Worm (Caenorhabditis elegans) whole organism, L3 larva: ENCODE data around the gene gei-8.

Source experiments
- ZK546.5 ChIP-seq: sonication (generic microtip); optimal IDR thresholded peaks from 2 replicates; lab custom pipeline; 2017; ENCODE audit warnings: missing biosample characterization, missing genetic modification characterization
- ceh-16 ChIP-seq: sonication (generic microtip); optimal IDR thresholded peaks from 2 replicates; lab custom pipeline; 2017; ENCODE audit warnings: missing biosample characterization, missing genetic modification characterization
- ceh-82 ChIP-seq: fragments of 150-350 bp; optimal IDR thresholded peaks from 2 replicates; lab custom pipeline; 2014; ENCODE audit warnings: missing biosample characterization, missing genetic modification characterization
- ceh-9 ChIP-seq: sonication (generic microtip); optimal IDR thresholded peaks from 2 replicates; lab custom pipeline; 2018; ENCODE audit warnings: missing biosample characterization, missing genetic modification characterization
- daf-12 ChIP-seq: fragments of 150-350 bp; optimal IDR thresholded peaks from 2 replicates; lab custom pipeline; 2014; ENCODE audit warnings: missing biosample characterization, missing genetic modification reagents, missing genetic modification characterization
- egl-27 ChIP-seq: sonication (generic microtip); optimal IDR thresholded peaks from 4 replicates; lab custom pipeline; 2017; ENCODE audit warnings: missing biosample characterization, missing genetic modification reagents, missing genetic modification characterization
- egl-5 ChIP-seq: fragments of 150-350 bp; optimal IDR thresholded peaks from 2 replicates; lab custom pipeline; 2017; ENCODE audit warnings: missing biosample characterization, missing genetic modification reagents, missing genetic modification characterization, inconsistent platforms
- elt-1 ChIP-seq: fragments of 150-350 bp; optimal IDR thresholded peaks from 2 replicates; lab custom pipeline; 2014; ENCODE audit warnings: missing biosample characterization, missing genetic modification characterization
- elt-2 ChIP-seq: sonication (generic microtip); optimal IDR thresholded peaks from 2 replicates; lab custom pipeline; 2016; ENCODE audit warnings: missing genetic modification reagents, mild to moderate bottlenecking, missing genetic modification characterization, missing compliant biosample characterization
- eor-1 ChIP-seq, 2 experiments: fragments of 150-350 bp; optimal IDR thresholded peaks; 2 replicates each; lab custom pipeline; 2014 to 2018; ENCODE audit warnings: missing biosample characterization in 2 of 2, missing genetic modification characterization in 2 of 2
- fos-1 ChIP-seq: fragments of 150-350 bp; optimal IDR thresholded peaks from 2 replicates; lab custom pipeline; 2014; ENCODE audit warnings: missing biosample characterization, missing genetic modification characterization
- hmg-11 ChIP-seq: sonication (generic microtip); optimal IDR thresholded peaks from 2 replicates; lab custom pipeline; 2016; ENCODE audit warnings: missing genetic modification characterization, missing compliant biosample characterization
- jun-1 ChIP-seq: fragments of 150-350 bp; optimal IDR thresholded peaks from 2 replicates; lab custom pipeline; 2014; ENCODE audit warnings: missing biosample characterization, missing genetic modification reagents, missing genetic modification characterization
- lin-39 ChIP-seq: fragments of 150-350 bp; optimal IDR thresholded peaks from 2 replicates; lab custom pipeline; 2018; ENCODE audit warnings: missing biosample characterization, missing genetic modification reagents, missing genetic modification characterization
- lsy-12 ChIP-seq: sonication (generic microtip); optimal IDR thresholded peaks from 2 replicates; lab custom pipeline; 2016; ENCODE audit warnings: mild to moderate bottlenecking, missing genetic modification characterization, missing compliant biosample characterization
- mml-1 ChIP-seq: fragments of 150-350 bp; sonication (generic microtip); optimal IDR thresholded peaks from 3 replicates; lab custom pipeline; 2014; ENCODE audit warnings: missing biosample characterization, missing genetic modification characterization
- nfya-1 ChIP-seq: sonication (generic microtip); optimal IDR thresholded peaks from 2 replicates; lab custom pipeline; 2017; ENCODE audit warnings: missing genetic modification characterization, mild to moderate bottlenecking, missing compliant biosample characterization, antibody characterized with exemption, moderate library complexity; ENCODE audit not compliant: insufficient read depth
- nhr-12 ChIP-seq: fragments of 150-350 bp; optimal IDR thresholded peaks from 2 replicates; lab custom pipeline; 2014; ENCODE audit warnings: missing biosample characterization, missing genetic modification characterization
- nhr-23 ChIP-seq: fragments of 150-350 bp; optimal IDR thresholded peaks from 2 replicates; lab custom pipeline; 2014; ENCODE audit warnings: missing biosample characterization, missing genetic modification reagents, missing genetic modification characterization
- nhr-25 ChIP-seq: sonication (generic microtip); optimal IDR thresholded peaks from 2 replicates; lab custom pipeline; 2017; ENCODE audit warnings: missing biosample characterization, missing genetic modification characterization
- nhr-28 ChIP-seq: fragments of 150-350 bp; optimal IDR thresholded peaks from 2 replicates; lab custom pipeline; 2014; ENCODE audit warnings: missing biosample characterization, missing genetic modification characterization
- nhr-43 ChIP-seq: sonication (generic microtip); optimal IDR thresholded peaks from 2 replicates; lab custom pipeline; 2016; ENCODE audit warnings: mild to moderate bottlenecking, missing genetic modification characterization, missing compliant biosample characterization; ENCODE audit not compliant: poor library complexity, severe bottlenecking
- nhr-76 ChIP-seq: fragments of 150-350 bp; sonication (generic microtip); optimal IDR thresholded peaks from 5 replicates; lab custom pipeline; 2014; ENCODE audit warnings: missing biosample characterization, missing genetic modification characterization
- nhr-77 ChIP-seq: fragments of 150-350 bp; optimal IDR thresholded peaks from 2 replicates; lab custom pipeline; 2014; ENCODE audit warnings: missing biosample characterization, missing genetic modification characterization
- pha-4 ChIP-seq: fragments of 150-350 bp; optimal IDR thresholded peaks from 2 replicates; lab custom pipeline; 2014; ENCODE audit warnings: missing biosample characterization, missing genetic modification reagents, missing genetic modification characterization
- pqm-1 ChIP-seq: fragments of 150-350 bp; optimal IDR thresholded peaks from 2 replicates; lab custom pipeline; 2017; ENCODE audit warnings: missing biosample characterization, missing genetic modification characterization, inconsistent platforms
- sea-2 ChIP-seq: fragments of 150-350 bp; sonication (generic microtip); optimal IDR thresholded peaks from 4 replicates; lab custom pipeline; 2014; ENCODE audit warnings: missing biosample characterization, missing genetic modification reagents, missing genetic modification characterization
- skn-1 ChIP-seq: fragments of 150-350 bp; optimal IDR thresholded peaks from 2 replicates; lab custom pipeline; 2014; ENCODE audit warnings: missing biosample characterization, missing genetic modification characterization
- snpc-4 ChIP-seq: fragments of 150-350 bp; optimal IDR thresholded peaks from 2 replicates; lab custom pipeline; 2014; ENCODE audit warnings: missing biosample characterization, missing genetic modification characterization
- tbx-2 ChIP-seq: sonication (generic microtip); optimal IDR thresholded peaks from 2 replicates; lab custom pipeline; 2016; ENCODE audit warnings: mild to moderate bottlenecking, missing genetic modification characterization, missing compliant biosample characterization
- unc-62 ChIP-seq: fragments of 150-350 bp; sonication (generic microtip); optimal IDR thresholded peaks from 4 replicates; lab custom pipeline; 2014; ENCODE audit warnings: missing biosample characterization, missing genetic modification reagents, missing genetic modification characterization
- zag-1 ChIP-seq: fragments of 150-350 bp; optimal IDR thresholded peaks from 2 replicates; lab custom pipeline; 2014; ENCODE audit warnings: missing biosample characterization, missing genetic modification characterization

gei-8 gene

ce11 chrIII:8163788-8164423 lies 42.9 kb upstream of the gei-8 start, which contains the start of gene prp-8 (continued):
- no peak for TF ChIP-seq ceh-16 (tag; lab: Kevin White, UChicago)
- TF ChIP-seq mml-1 (tag; lab: Kevin White, UChicago) = no peak
- TF ChIP-seq sea-2 (GFP tag; lab: Kevin White, UChicago) = no peak
- peak; percentile 94 for TF ChIP-seq nhr-25
- TF ChIP-seq nhr-23 = peak; percentile 91

- TF ChIP-seq nhr-76 (no peak), eor-1 (tag; optimal IDR thresholded peaks at IDR 0.05; lab: Kevin White, UChicago) (no peak), nhr-28 (tag; lab: Kevin White, UChicago) (no peak), ceh-82 (tag; lab: Kevin White, UChicago) (no peak), nhr-12 (tag; lab: Kevin White, UChicago) (no peak), sea-2 (GFP tag; lab: Kevin White, UChicago) (no peak), elt-1 (tag; lab: Kevin White, UChicago) (no peak), nhr-77 (tag; lab: Kevin White, UChicago) (no peak), snpc-4 (tag; lab: Kevin White, UChicago) (no peak), egl-27 (tag; lab: Kevin White, UChicago) (no peak), unc-62 (GFP tag; lab: Kevin White, UChicago) (no peak), pha-4 (tag; lab: Kevin White, UChicago) (no peak), jun-1 (tag; lab: Kevin White, UChicago) (no peak), daf-12 (tag; lab: Kevin White, UChicago) (no peak), skn-1 (no peak), lsy-12 (tag; lab: Kevin White, UChicago) (no peak), lin-39 (no peak), pqm-1 (tag; lab: Kevin White, UChicago) (no peak)
Observed at ce11 chrIII:8163283-8163682, 42.3 kb upstream of the gei-8 start, which contains the start of gene bath-42. bath-42 (minus strand) TSS chrIII:8163383.

- TF ChIP-seq nhr-25 (peak; percentile 13), tbx-2 (tag; lab: Kevin White, UChicago) (no peak)
- TF ChIP-seq, all 47 proteins: peak for 1
Observed at ce11 chrIII:8161238-8161637, 40.2 kb upstream of the gei-8 start, which contains the start of gene inpp-5K. inpp-5K (minus strand) TSS chrIII:8161338.

- TF ChIP-seq nhr-43 (tag; lab: Kevin White, UChicago) = no peak
- peak; percentile 9 for TF ChIP-seq hmg-11
- TF ChIP-seq nfya-1 = peak; percentile 43
- no peak for TF ChIP-seq zag-1 (tag; lab: Kevin White, UChicago)
- no peak for TF ChIP-seq pqm-1 (tag; lab: Kevin White, UChicago)
- peak; percentile 62 for TF ChIP-seq pha-4 (tag; lab: Kevin White, UChicago)
- TF ChIP-seq elt-2 = peak; percentile 15
- TF ChIP-seq, all 47 proteins: peak for 4
Observed at ce11 chrIII:8158140-8158786, 37.2 kb upstream of the gei-8 start, which contains the start of gene atg-13. atg-13 (minus strand) TSS chrIII:8158190.

ce11 chrIII:8155166-8155565 lies 34.1 kb upstream of the gei-8 start, which contains the start of gene D2007.1:
D2007.1 (plus strand) TSS chrIII:8155466.
- TF ChIP-seq nhr-28 (tag; lab: Kevin White, UChicago) (no peak), egl-5 (tag; lab: Kevin White, UChicago) (no peak), ceh-9 (tag; lab: Kevin White, UChicago) (no peak), unc-62 (GFP tag; lab: Kevin White, UChicago) (no peak), nhr-76 (no peak), zag-1 (tag; lab: Kevin White, UChicago) (no peak), hmg-11 (no peak), ZK546.5 (tag; lab: Kevin White, UChicago) (no peak), fos-1 (tag; lab: Kevin White, UChicago) (no peak)
